Fruit fly (Drosophila melanogaster) whole organism, embryonic: ENCODE measurements around the gene Snx27.

Experiments used
- ATbp ChIP-seq: fragments of 200-800 bp; sonication (Bioruptor generic); optimal IDR thresholded peaks from 2 replicates; lab custom pipeline; 2017; ENCODE audit warnings: missing biosample characterization, mild to moderate bottlenecking, missing genetic modification characterization, missing genetic modification reagents
- Aef1 ChIP-seq: fragments of 200-800 bp; sonication (Bioruptor generic); IDR thresholded peaks from 3 replicates; pipeline ENCODE4 v1.3.6; 2022; ENCODE audit warnings: missing biosample characterization, missing genetic modification characterization
- Atf3 ChIP-seq: fragments of 200-800 bp; sonication (Bioruptor generic); optimal IDR thresholded peaks from 3 replicates; lab custom pipeline; 2016; ENCODE audit warnings: missing biosample characterization, missing genetic modification characterization
- Atf6 ChIP-seq: fragments of 200-800 bp; sonication (Bioruptor generic); IDR thresholded peaks from 2 replicates; pipeline ENCODE4 v1.3.6; 2022; ENCODE audit warnings: missing biosample characterization, missing genetic modification characterization
- BtbVII ChIP-seq: fragments of 200-800 bp; sonication (Bioruptor generic); optimal IDR thresholded peaks from 3 replicates; lab custom pipeline; 2017; ENCODE audit warnings: missing biosample characterization, mild to moderate bottlenecking, missing genetic modification characterization
- CG1233 ChIP-seq: fragments of 200-800 bp; sonication (Bioruptor generic); optimal IDR thresholded peaks from 4 replicates; lab custom pipeline; 2018; ENCODE audit warnings: missing biosample characterization, mild to moderate bottlenecking, missing genetic modification characterization
- CG12942 ChIP-seq: fragments of 200-800 bp; sonication (Bioruptor generic); optimal IDR thresholded peaks from 3 replicates; lab custom pipeline; 2016; ENCODE audit warnings: missing biosample characterization, missing genetic modification characterization
- CG13424 ChIP-seq: fragments of 200-800 bp; sonication (Bioruptor generic); optimal IDR thresholded peaks from 2 replicates; lab custom pipeline; 2019; ENCODE audit warnings: missing biosample characterization, mild to moderate bottlenecking, missing genetic modification characterization, moderate library complexity
- CG13775 ChIP-seq: fragments of 200-800 bp; sonication (Bioruptor generic); optimal IDR thresholded peaks from 3 replicates; lab custom pipeline; 2017; ENCODE audit warnings: missing biosample characterization, mild to moderate bottlenecking, missing genetic modification characterization
- CG15601 ChIP-seq: fragments of 200-800 bp; sonication (Bioruptor generic); optimal IDR thresholded peaks from 3 replicates; lab custom pipeline; 2019; ENCODE audit warnings: missing biosample characterization, mild to moderate bottlenecking, missing genetic modification characterization, moderate library complexity
- CG17385 ChIP-seq: fragments of 200-800 bp; sonication (Bioruptor generic); optimal IDR thresholded peaks from 3 replicates; lab custom pipeline; 2018; ENCODE audit warnings: missing biosample characterization, mild to moderate bottlenecking, missing genetic modification characterization
- CG17829 ChIP-seq: fragments of 200-800 bp; optimal IDR thresholded peaks from 2 replicates; lab custom pipeline; 2019; ENCODE audit warnings: missing biosample characterization, mild to moderate bottlenecking, missing genetic modification characterization, moderate library complexity
- CG18619 ChIP-seq: fragments of 200-800 bp; sonication (Bioruptor generic); optimal IDR thresholded peaks from 3 replicates; lab custom pipeline; 2017; ENCODE audit warnings: missing biosample characterization, mild to moderate bottlenecking, missing genetic modification characterization
- CG2116 ChIP-seq: fragments of 200-800 bp; sonication (Bioruptor generic); optimal IDR thresholded peaks from 3 replicates; lab custom pipeline; 2018; ENCODE audit warnings: missing biosample characterization, mild to moderate bottlenecking, missing genetic modification characterization
- CG2202 ChIP-seq: fragments of 200-800 bp; sonication (Bioruptor generic); optimal IDR thresholded peaks from 2 replicates; lab custom pipeline; 2018; ENCODE audit warnings: missing biosample characterization, mild to moderate bottlenecking, missing genetic modification characterization
- CG2678 ChIP-seq: fragments of 200-800 bp; sonication (Bioruptor generic); optimal IDR thresholded peaks from 3 replicates; lab custom pipeline; 2019; ENCODE audit warnings: missing biosample characterization, mild to moderate bottlenecking, missing genetic modification characterization, moderate library complexity
- CG32772 ChIP-seq: fragments of 200-800 bp; sonication (Bioruptor generic); IDR thresholded peaks from 2 replicates; pipeline ENCODE4 v1.3.6; 2022; ENCODE audit warnings: missing biosample characterization, missing genetic modification characterization
- CG33213 ChIP-seq: fragments of 200-800 bp; sonication (Bioruptor generic); optimal IDR thresholded peaks from 3 replicates; lab custom pipeline; 2016; ENCODE audit warnings: missing biosample characterization, missing genetic modification characterization
- CG34422 ChIP-seq: fragments of 200-800 bp; sonication (Bioruptor generic); IDR thresholded peaks from 3 replicates; pipeline ENCODE4 v1.3.6; 2022; ENCODE audit warnings: missing biosample characterization, missing genetic modification characterization
- CG5953 ChIP-seq: fragments of 200-800 bp; sonication (Bioruptor generic); IDR thresholded peaks from 2 replicates; pipeline ENCODE4 v1.3.6; 2022; ENCODE audit warnings: missing biosample characterization, missing genetic modification characterization
- CG7357 ChIP-seq: fragments of 200-800 bp; sonication (Bioruptor generic); IDR thresholded peaks from 3 replicates; pipeline ENCODE4 v1.3.6; 2022; ENCODE audit warnings: missing biosample characterization, missing genetic modification characterization
- CG7839 ChIP-seq: fragments of 200-800 bp; sonication (Bioruptor generic); optimal IDR thresholded peaks from 3 replicates; lab custom pipeline; 2018; ENCODE audit warnings: missing biosample characterization, mild to moderate bottlenecking, missing genetic modification characterization, moderate library complexity
- CG8281 ChIP-seq: fragments of 200-800 bp; sonication (Bioruptor generic); optimal IDR thresholded peaks from 2 replicates; lab custom pipeline; 2018; ENCODE audit warnings: missing biosample characterization, mild to moderate bottlenecking, missing genetic modification characterization, moderate library complexity
- CG9609 ChIP-seq: fragments of 200-800 bp; sonication (Bioruptor generic); optimal IDR thresholded peaks from 3 replicates; lab custom pipeline; 2016; ENCODE audit warnings: missing biosample characterization, missing genetic modification characterization
- CHES-1-like ChIP-seq: fragments of 200-800 bp; sonication (Bioruptor generic); optimal IDR thresholded peaks from 2 replicates; lab custom pipeline; 2016; ENCODE audit warnings: missing biosample characterization, missing genetic modification characterization
- CkIIα-i1 ChIP-seq: fragments of 200-800 bp; sonication (Bioruptor generic); IDR thresholded peaks from 2 replicates; pipeline ENCODE4 v1.3.6; 2022; ENCODE audit warnings: missing biosample characterization, missing genetic modification characterization
- Deaf1 ChIP-seq: fragments of 200-800 bp; optimal IDR thresholded peaks from 3 replicates; lab custom pipeline; 2019; ENCODE audit warnings: missing biosample characterization, mild to moderate bottlenecking, missing genetic modification characterization, moderate library complexity
- Fer2 ChIP-seq: fragments of 200-800 bp; sonication (Bioruptor generic); optimal IDR thresholded peaks from 2 replicates; lab custom pipeline; 2018; ENCODE audit warnings: missing biosample characterization, mild to moderate bottlenecking, missing genetic modification characterization, moderate library complexity
- H2.0 ChIP-seq: fragments of 200-800 bp; sonication (Bioruptor generic); IDR thresholded peaks from 2 replicates; pipeline ENCODE4 v1.3.6; 2022; ENCODE audit warnings: missing biosample characterization, missing genetic modification characterization
- Poxn ChIP-seq: fragments of 200-800 bp; sonication (Bioruptor generic); IDR thresholded peaks from 2 replicates; pipeline ENCODE4 v1.3.6; 2022; ENCODE audit warnings: missing biosample characterization, missing genetic modification characterization
- az2 ChIP-seq: fragments of 200-800 bp; sonication (Bioruptor generic); optimal IDR thresholded peaks from 3 replicates; lab custom pipeline; 2016; ENCODE audit warnings: missing biosample characterization, missing genetic modification characterization
- bsh ChIP-seq, 2 experiments: fragments of 200-800 bp; sonication (Bioruptor generic); optimal IDR thresholded peaks; 2 replicates each; lab custom pipeline; 2017 to 2018; ENCODE audit warnings: mild to moderate bottlenecking in 2 of 2, missing biosample characterization in 2 of 2, missing genetic modification characterization in 2 of 2, moderate library complexity in 1 of 2
- chif ChIP-seq, 2 experiments: fragments of 200-800 bp; sonication (Bioruptor generic); optimal IDR thresholded peaks; 3 replicates each; lab custom pipeline; 2016; ENCODE audit warnings: missing biosample characterization in 2 of 2, missing genetic modification characterization in 2 of 2
- dan ChIP-seq: fragments of 200-800 bp; sonication (Bioruptor generic); IDR thresholded peaks from 2 replicates; pipeline ENCODE4 v1.3.6; 2022; ENCODE audit warnings: missing biosample characterization, missing genetic modification characterization
- dm ChIP-seq: fragments of 200-800 bp; sonication (Bioruptor generic); optimal IDR thresholded peaks from 3 replicates; lab custom pipeline; 2016; ENCODE audit warnings: missing biosample characterization, missing genetic modification characterization
- dmrt99B ChIP-seq: fragments of 200-800 bp; sonication (Bioruptor generic); optimal IDR thresholded peaks from 2 replicates; lab custom pipeline; 2018; ENCODE audit warnings: missing biosample characterization, mild to moderate bottlenecking, missing genetic modification characterization, moderate library complexity
- fd3F ChIP-seq: fragments of 200-800 bp; sonication (Bioruptor generic); optimal IDR thresholded peaks from 2 replicates; lab custom pipeline; 2018; ENCODE audit warnings: missing biosample characterization, mild to moderate bottlenecking, missing genetic modification characterization, moderate library complexity
- gce ChIP-seq: fragments of 200-800 bp; sonication (Bioruptor generic); IDR thresholded peaks from 3 replicates; pipeline ENCODE4 v1.3.6; 2022; ENCODE audit warnings: missing biosample characterization, missing genetic modification characterization
- grn ChIP-seq: fragments of 200-800 bp; sonication (Bioruptor generic); optimal IDR thresholded peaks from 3 replicates; lab custom pipeline; 2017; ENCODE audit warnings: missing biosample characterization, missing genetic modification characterization
- gsb-n ChIP-seq: fragments of 200-800 bp; sonication (Bioruptor generic); optimal IDR thresholded peaks from 3 replicates; lab custom pipeline; 2018; ENCODE audit warnings: missing biosample characterization, mild to moderate bottlenecking, missing genetic modification characterization
- gt ChIP-seq: fragments of 200-800 bp; sonication (Bioruptor generic); IDR thresholded peaks from 2 replicates; pipeline ENCODE4 v1.3.6; 2022; ENCODE audit warnings: missing biosample characterization, missing genetic modification characterization
- her ChIP-seq: fragments of 200-800 bp; sonication (Bioruptor generic); optimal IDR thresholded peaks from 2 replicates; lab custom pipeline; 2016; ENCODE audit warnings: missing biosample characterization, missing genetic modification characterization
- nau ChIP-seq: fragments of 200-800 bp; sonication (Bioruptor generic); optimal IDR thresholded peaks from 3 replicates; lab custom pipeline; 2017; ENCODE audit warnings: missing biosample characterization, mild to moderate bottlenecking, missing genetic modification characterization, missing genetic modification reagents
- onecut ChIP-seq: fragments of 200-800 bp; sonication (Bioruptor generic); IDR thresholded peaks from 2 replicates; pipeline ENCODE4 v1.3.6; 2022; ENCODE audit warnings: missing biosample characterization, missing genetic modification characterization
- phol ChIP-seq: fragments of 200-800 bp; sonication (Bioruptor generic); optimal IDR thresholded peaks from 3 replicates; lab custom pipeline; 2018; ENCODE audit warnings: missing biosample characterization, mild to moderate bottlenecking, missing genetic modification characterization, moderate library complexity
- sc ChIP-seq, 3 experiments: fragments of >200 bp in 2 of 3; fragments of 200-800 bp in 1 of 3; sonication (Bioruptor generic) in 1 of 3; optimal IDR thresholded peaks; 2 replicates in 2 of 3; 3 replicates in 1 of 3; lab custom pipeline; 2017; ENCODE audit warnings: mild to moderate bottlenecking in 1 of 3, missing biosample characterization in 1 of 3, missing genetic modification characterization in 1 of 3, missing genetic modification reagents in 1 of 3
- sd ChIP-seq: fragments of 200-800 bp; sonication (Bioruptor generic); optimal IDR thresholded peaks from 3 replicates; lab custom pipeline; 2018; ENCODE audit warnings: missing biosample characterization, mild to moderate bottlenecking, missing genetic modification characterization, moderate library complexity
- so ChIP-seq: fragments of 200-800 bp; sonication (Bioruptor generic); IDR thresholded peaks from 3 replicates; pipeline ENCODE4 v1.3.6; 2022; ENCODE audit warnings: missing biosample characterization, missing genetic modification characterization
- stc ChIP-seq: fragments of 200-800 bp; sonication (Bioruptor generic); IDR thresholded peaks from 2 replicates; pipeline ENCODE4 v1.3.6; 2022; ENCODE audit warnings: missing biosample characterization, missing genetic modification characterization
- tgo ChIP-seq: fragments of 200-800 bp; sonication (Bioruptor generic); IDR thresholded peaks from 3 replicates; pipeline ENCODE4 v1.3.6; 2022; ENCODE audit warnings: missing biosample characterization, missing genetic modification characterization

The Snx27 gene

DNA sequence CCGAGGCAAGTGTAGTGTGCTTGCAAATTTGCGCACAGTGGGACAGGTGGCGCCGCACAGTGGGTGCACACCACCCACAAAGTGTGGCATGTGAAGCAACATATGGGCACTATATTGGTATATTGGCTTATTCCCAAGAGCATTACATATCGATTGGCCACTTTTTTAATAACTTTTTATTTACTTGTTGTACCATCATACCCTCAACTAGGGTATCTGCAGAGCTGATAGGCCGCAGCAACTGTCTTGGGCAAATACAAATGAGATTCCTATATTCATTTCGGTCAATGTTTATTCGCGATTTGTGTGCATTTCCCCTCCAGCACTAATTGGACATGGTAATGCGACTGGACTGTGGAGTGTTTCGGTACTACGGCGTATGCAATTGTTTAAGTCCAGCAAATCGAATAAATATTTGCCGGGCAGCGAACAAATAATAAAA, 13.1 kb downstream of the Snx27 start (continued):
- TF ChIP-seq az2 (GFP tag; lab: Kevin White, UChicago) (peak; percentile 43), so (GFP tag; lab: Robert Waterston, UW) (peak; percentile 43; the same call in 1 of the 3 replicates), Poxn (GFP tag; lab: Robert Waterston, UW) (no peak), CG17829 (peak; percentile 17), Atf6 (GFP tag; lab: Robert Waterston, UW) (no peak), phol (tag; lab: Kevin White, UChicago) (peak; percentile 46), CG9609 (peak; percentile 7), Deaf1 (tag; lab: Kevin White, UChicago) (no peak), dmrt99B (tag; lab: Kevin White, UChicago) (peak; percentile 52), stc (GFP tag; lab: Robert Waterston, UW) (peak; percentile 44; the same call in 1 of the 2 replicates), CG12942 (no peak), Aef1 (GFP tag; lab: Robert Waterston, UW) (0 out of 3 replicates have a peak, but pooled peaks have one; percentile 10), CG17385 (GFP tag; lab: Kevin White, UChicago) (no peak), Fer2 (tag; lab: Kevin White, UChicago) (no peak), CG32772 (GFP tag; lab: Robert Waterston, UW) (0 out of 2 replicates have a peak, but pooled peaks have one; percentile 53), CG1233 (GFP tag; lab: Kevin White, UChicago) (peak; percentile 47), bsh (GFP tag; optimal IDR thresholded peaks at IDR 0.05; lab: Kevin White, UChicago) (peak; percentile 79 to 81), grn (GFP tag; lab: Kevin White, UChicago) (no peak), Atf3 (GFP tag; lab: Kevin White, UChicago) (no peak), gsb-n (tag; lab: Kevin White, UChicago) (peak; percentile 64), CG33213 (GFP tag; lab: Kevin White, UChicago) (peak; percentile 56), BtbVII (no peak), CG7839 (tag; lab: Kevin White, UChicago) (peak; percentile 49), sc (optimal IDR thresholded peaks at IDR 0.05; lab: Kevin White, UChicago) (no peak), sc (GFP tag; optimal IDR thresholded peaks at IDR 0.05; lab: Kevin White, UChicago) (peak; percentile 65), CHES-1-like (GFP tag; lab: Kevin White, UChicago) (peak; percentile 15), CG2116 (peak; percentile 27), dan (GFP tag; lab: Robert Waterston, UW) (no peak), CG18619 (peak; percentile 31), CG2678 (tag; lab: Kevin White, UChicago) (peak; percentile 59), tgo (GFP tag; lab: Robert Waterston, UW) (peak; percentile 38; the same call in 1 of the 3 replicates), dm (GFP tag; lab: Kevin White, UChicago) (no peak), onecut (peak; percentile 35), CG13424 (tag; lab: Kevin White, UChicago) (peak; percentile 47), CG5953 (GFP tag; lab: Robert Waterston, UW) (peak; percentile 72; the same call in 1 of the 2 replicates), CG15601 (tag; lab: Kevin White, UChicago) (peak; percentile 27), CG8281 (tag; lab: Kevin White, UChicago) (peak; percentile 27), gt (GFP tag; lab: Robert Waterston, UW) (peak; percentile 26; the same call in 1 of the 2 replicates), CG2202 (tag; lab: Kevin White, UChicago) (peak; percentile 59), CG13775 (GFP tag; lab: Kevin White, UChicago) (no peak), CkIIα-i1 (GFP tag; lab: Robert Waterston, UW) (no peak), fd3F (GFP tag; lab: Kevin White, UChicago) (no peak), nau (peak; percentile 62), CG7357 (0 out of 3 replicates have a peak, but pooled peaks have one; percentile 36), chif (GFP tag; optimal IDR thresholded peaks at IDR 0.05; lab: Kevin White, UChicago) (peak; percentile 24 to 37), ATbp (GFP tag; lab: Kevin White, UChicago) (peak; percentile 85), her (GFP tag; lab: Kevin White, UChicago) (no peak), H2.0 (0 out of 2 replicates have a peak, but pooled peaks have one; percentile 37), CG34422 (peak; percentile 24; the same call in 1 of the 3 replicates), sd (tag; lab: Kevin White, UChicago) (no peak), gce (GFP tag; lab: Robert Waterston, UW) (no peak)
